Fruit fly (Drosophila melanogaster) S2 (cell line): ENCODE data around the gene CG10163.
A peak's percentile ranks its signal among the peaks of the same experiment; 100 is the strongest.

Source experiments
- CG8478 ChIP-seq: fragments of >200 bp; optimal IDR thresholded peaks from 2 replicates; lab custom pipeline; 2018
- CTCF ChIP-seq, 2 experiments: fragments of >200 bp; optimal IDR thresholded peaks; 2 replicates each; lab custom pipeline; 2018

The CG10163 gene

DNA sequence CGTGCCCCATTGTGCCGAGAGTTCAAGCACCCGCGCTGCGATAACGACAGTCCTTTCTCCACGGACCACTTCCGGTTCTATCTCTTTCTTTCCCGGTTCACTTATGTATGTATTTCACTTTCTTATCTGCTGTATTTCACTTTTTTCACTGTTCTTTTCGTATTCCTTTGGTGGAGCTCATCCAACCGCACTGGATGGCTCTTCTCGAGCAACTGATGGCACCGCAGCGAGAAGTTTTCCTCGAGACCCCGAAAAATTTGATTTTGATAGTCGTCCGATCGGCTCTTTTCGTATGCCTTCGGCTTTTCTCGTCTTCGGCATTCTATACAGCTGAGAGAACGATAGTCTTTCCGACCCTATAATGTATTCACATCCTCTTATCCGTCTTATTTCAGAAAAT, 40.8 kb downstream of the CG10163 start, which contains the start of gene LanA:
LanA (minus strand) TSS at position 217 of the 400 bp plus-strand sequence.
- no peak for TF ChIP-seq CG8478 (lab: Kevin White, UChicago)
- peak in 1 of 2 experiments; percentile 11 for TF ChIP-seq CTCF (optimal IDR thresholded peaks at IDR 0.05; lab: Kevin White, UChicago)

DNA sequence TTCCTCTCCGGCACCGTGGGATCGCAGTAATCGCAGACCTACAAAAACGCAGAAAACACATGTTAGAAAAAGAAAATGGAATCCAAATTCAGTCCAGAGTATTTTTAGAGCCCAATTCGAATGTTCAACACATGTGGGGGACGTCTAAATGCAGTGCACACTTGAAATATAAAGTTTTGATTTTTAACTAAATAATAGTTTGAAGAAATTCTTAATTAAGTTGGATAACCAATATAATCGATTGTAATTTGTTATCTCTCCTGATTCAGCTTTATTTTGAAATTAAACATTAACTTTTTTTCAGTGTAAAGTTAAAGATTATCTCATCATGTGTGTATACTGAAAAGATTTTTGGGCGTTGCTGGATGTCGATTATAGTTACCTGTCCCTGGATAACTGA, 41.3 kb downstream of the CG10163 start:
- no peak for TF ChIP-seq CG8478 (lab: Kevin White, UChicago)
- no peak for TF ChIP-seq CTCF (optimal IDR thresholded peaks at IDR 0.05; lab: Kevin White, UChicago)

DNA sequence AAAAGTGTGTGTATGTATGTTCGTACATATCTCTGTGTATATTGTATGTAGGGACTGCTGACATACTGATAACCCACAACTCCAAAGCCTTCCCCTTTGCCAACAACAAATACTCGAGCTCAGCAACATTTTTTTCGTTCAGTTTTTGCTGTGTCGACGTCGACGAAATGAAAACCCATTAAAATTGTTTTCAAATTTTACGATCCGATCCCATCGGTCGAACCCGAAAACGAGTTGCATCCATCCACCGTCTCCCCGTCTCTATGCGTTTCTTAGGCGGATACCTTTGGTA, 41.8 kb downstream of the CG10163 start:
- TF ChIP-seq CTCF (optimal IDR thresholded peaks at IDR 0.05; lab: Kevin White, UChicago) (no peak), CG8478 (lab: Kevin White, UChicago) (no peak)

DNA sequence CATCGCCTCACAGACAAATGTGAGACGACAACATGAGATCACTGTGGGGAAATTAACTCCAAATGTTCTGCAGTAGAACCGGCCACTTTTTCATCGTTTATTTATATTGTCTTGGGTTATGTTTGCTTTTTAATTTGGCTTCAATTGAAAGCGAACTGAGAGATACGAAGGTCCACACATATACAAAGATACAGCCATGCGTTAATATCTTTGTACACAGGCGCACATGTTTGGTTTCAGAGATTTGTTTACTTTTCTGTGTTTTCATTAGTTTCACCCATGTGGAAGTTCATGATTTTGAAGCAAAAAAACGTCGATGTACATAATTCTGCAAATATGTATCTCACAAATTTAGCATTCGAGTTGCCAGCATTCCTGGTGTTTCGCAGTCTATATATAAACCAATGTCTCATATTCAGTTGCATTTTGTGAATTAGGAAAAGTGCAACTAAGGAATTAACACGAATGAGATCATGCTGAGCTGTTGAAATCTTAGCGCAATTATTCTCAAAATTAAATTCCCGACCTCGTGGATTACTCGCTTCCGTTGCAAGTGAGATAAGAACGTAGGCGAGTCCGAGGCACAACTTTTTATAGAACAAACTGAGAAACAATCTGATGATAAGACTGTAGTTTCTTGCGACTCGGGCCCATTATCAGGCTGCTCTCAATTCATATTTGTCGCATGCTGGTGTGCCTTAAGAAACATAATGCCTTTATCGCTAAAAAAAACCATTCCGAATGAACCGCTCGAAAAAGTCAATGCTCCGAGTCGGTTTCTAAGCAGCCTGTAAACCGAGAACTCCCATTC, 42.4 kb downstream of the CG10163 start:
- TF ChIP-seq CG8478 (lab: Kevin White, UChicago) (no peak), CTCF (optimal IDR thresholded peaks at IDR 0.05; lab: Kevin White, UChicago) (no peak)
